Worm (Caenorhabditis elegans): ENCODE measurements around the gene Y38E10A.24.
A peak's percentile ranks its signal among the peaks of the same experiment; 100 is the strongest.

DNA sequence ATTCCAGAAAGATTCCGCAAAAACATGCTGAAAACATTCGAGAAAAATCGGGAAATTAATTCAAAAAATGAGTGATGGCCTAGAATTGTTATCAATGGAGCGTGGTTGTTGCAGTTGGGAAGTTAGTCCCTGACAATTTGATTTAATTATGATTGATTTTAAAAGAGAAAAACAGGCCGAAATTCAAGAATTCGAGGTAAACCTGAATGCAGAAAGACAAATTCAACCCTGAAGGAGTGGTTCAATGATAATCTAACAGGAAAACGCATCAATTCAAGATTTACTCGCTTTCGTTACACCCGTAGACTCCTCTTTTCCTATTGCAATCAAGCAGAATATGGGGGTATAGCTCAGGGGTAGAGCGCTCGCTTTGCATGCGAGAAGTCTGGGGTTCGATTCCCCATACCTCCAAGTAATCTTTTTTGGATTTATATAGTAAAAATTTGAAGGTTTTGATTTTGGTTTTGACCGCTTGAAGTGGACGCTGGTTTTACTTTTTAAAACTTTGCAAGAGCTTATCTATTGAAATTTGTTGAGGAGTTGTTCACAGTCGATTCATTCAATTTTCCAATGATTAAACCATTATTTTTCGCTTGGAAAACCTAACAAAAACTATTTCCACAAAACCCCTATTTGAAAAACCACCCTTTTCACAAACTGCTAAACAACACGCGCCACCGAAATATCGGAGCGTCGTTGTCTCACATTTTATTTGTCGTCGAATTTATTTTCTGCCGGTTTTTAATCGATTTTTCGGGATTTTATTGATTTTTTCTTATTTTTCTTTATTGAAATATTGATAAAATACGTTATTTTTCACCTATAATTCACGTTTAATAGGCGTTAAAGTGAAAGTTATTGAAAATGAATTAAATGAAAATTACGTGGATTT is 614 bp upstream of the Y38E10A.24 start:
- TF ChIP-seq ztf-11 (tag; optimal IDR thresholded peaks at IDR 0.05) (no peak), unc-62 (GFP tag; optimal IDR thresholded peaks at IDR 0.05) (no peak), mdl-1 (tag; optimal IDR thresholded peaks at IDR 0.05) (no peak), ZK546.5 (tag; optimal IDR thresholded peaks at IDR 0.05) (no peak), lin-39 (tag; optimal IDR thresholded peaks at IDR 0.05) (peak; percentile 5), unc-39 (tag; optimal IDR thresholded peaks at IDR 0.05) (no peak)

Data from whole organism, L3 larva.